Worm (Caenorhabditis elegans) whole organism, mixed stage, embryonic: Measurements from ENCODE around the gene T18D3.1.

Experiments
- blmp-1 ChIP-seq: fragments of 150-350 bp; optimal IDR thresholded peaks from 2 replicates; lab custom pipeline; 2014; ENCODE audit warnings: missing biosample characterization, missing genetic modification characterization
- ces-1 ChIP-seq: fragments of 150-350 bp; optimal IDR thresholded peaks from 2 replicates; lab custom pipeline; 2014; ENCODE audit warnings: missing biosample characterization, missing genetic modification reagents, missing genetic modification characterization
- cnd-1 ChIP-seq: fragments of 200-800 bp; sonication (Bioruptor generic); optimal IDR thresholded peaks from 2 replicates; lab custom pipeline; 2018; ENCODE audit warnings: mild to moderate bottlenecking, missing genetic modification characterization, missing compliant biosample characterization
- elt-3 ChIP-seq: fragments of 150-350 bp; optimal IDR thresholded peaks from 2 replicates; lab custom pipeline; 2014; ENCODE audit warnings: missing biosample characterization, missing genetic modification characterization
- mep-1 ChIP-seq: fragments of 150-350 bp; optimal IDR thresholded peaks from 2 replicates; lab custom pipeline; 2017; ENCODE audit warnings: missing biosample characterization, missing genetic modification reagents, missing genetic modification characterization, inconsistent platforms
- nhr-237 ChIP-seq: fragments of 150-350 bp; optimal IDR thresholded peaks from 2 replicates; lab custom pipeline; 2014; ENCODE audit warnings: missing biosample characterization, missing genetic modification characterization
- nhr-28 ChIP-seq: fragments of 150-350 bp; optimal IDR thresholded peaks from 2 replicates; lab custom pipeline; 2014; ENCODE audit warnings: missing biosample characterization, missing genetic modification characterization
- nhr-76 ChIP-seq: sonication (generic microtip); optimal IDR thresholded peaks from 2 replicates; lab custom pipeline; 2017; ENCODE audit warnings: missing biosample characterization, missing genetic modification characterization
- sem-2 ChIP-seq: fragments of 200-800 bp; sonication (Bioruptor generic); optimal IDR thresholded peaks from 2 replicates; lab custom pipeline; 2018; ENCODE audit warnings: mild to moderate bottlenecking, missing genetic modification characterization, missing compliant biosample characterization
- sptf-1 ChIP-seq: sonication (generic microtip); optimal IDR thresholded peaks from 2 replicates; lab custom pipeline; 2017; ENCODE audit warnings: mild to moderate bottlenecking, missing genetic modification characterization, moderate library complexity, missing compliant biosample characterization
- unc-120 ChIP-seq: sonication (generic microtip); optimal IDR thresholded peaks from 2 replicates; lab custom pipeline; 2017; ENCODE audit warnings: missing genetic modification characterization, missing compliant biosample characterization; ENCODE audit not compliant: poor library complexity, severe bottlenecking
- unc-62 ChIP-seq: fragments of 150-350 bp; optimal IDR thresholded peaks from 2 replicates; lab custom pipeline; 2014; ENCODE audit warnings: missing biosample characterization, missing genetic modification reagents, missing genetic modification characterization
- zip-8 ChIP-seq: fragments of 150-350 bp; optimal IDR thresholded peaks from 2 replicates; lab custom pipeline; 2014; ENCODE audit warnings: missing biosample characterization, missing genetic modification characterization
- ztf-11 ChIP-seq: fragments of 150-350 bp; optimal IDR thresholded peaks from 2 replicates; lab custom pipeline; 2014; ENCODE audit warnings: missing biosample characterization, missing genetic modification characterization

DNA sequence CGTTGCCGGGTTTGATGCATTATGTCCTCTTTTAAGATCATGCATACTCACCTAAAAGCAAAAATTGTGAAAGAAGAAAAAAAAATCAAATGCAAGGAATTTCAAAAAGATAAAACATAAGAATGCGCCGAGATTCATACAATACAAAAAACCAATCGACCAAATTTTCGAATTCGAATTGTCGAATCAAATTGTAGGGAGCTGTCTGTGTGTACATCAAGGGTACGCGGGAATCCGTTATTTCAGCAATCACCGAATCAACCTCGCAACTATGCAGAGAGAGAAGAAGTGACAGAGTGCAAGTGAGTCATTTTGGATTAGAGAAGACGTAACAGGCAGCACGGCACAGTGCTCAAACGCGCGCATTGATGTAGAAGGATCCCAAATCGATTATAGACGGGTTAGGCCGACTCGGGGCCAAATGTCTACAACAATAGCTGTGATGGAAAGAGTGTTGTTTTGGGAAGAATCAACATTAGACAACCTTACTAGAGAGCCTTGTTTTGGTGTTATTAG, 48.8 kb downstream of the T18D3.1 start, which contains the start of gene sdz-19:
- TF ChIP-seq ztf-11 (no peak), zip-8 (no peak), ces-1 (no peak), sptf-1 (tag; lab: Kevin White, UChicago) (no peak), blmp-1 (tag; lab: Kevin White, UChicago) (no peak), sem-2 (GFP tag; lab: Kevin White, UChicago) (no peak), elt-3 (no peak), nhr-28 (tag; lab: Kevin White, UChicago) (no peak), cnd-1 (tag; lab: Kevin White, UChicago) (no peak), nhr-76 (no peak), mep-1 (tag; lab: Kevin White, UChicago) (no peak), unc-62 (GFP tag; lab: Kevin White, UChicago) (no peak), nhr-237 (tag; lab: Kevin White, UChicago) (no peak), unc-120 (tag; lab: Kevin White, UChicago) (no peak)
